Fruit fly (Drosophila melanogaster) whole organism, pupa: ENCODE measurements around the gene Nepl17.

Source experiments
- CG10348 ChIP-seq: fragments of 200-800 bp; sonication (Bioruptor generic); IDR thresholded peaks from 2 replicates; pipeline ENCODE4 v1.3.6; 2022; ENCODE audit warnings: missing biosample characterization, missing genetic modification characterization
- CG12605 ChIP-seq: fragments of 200-800 bp; sonication (Bioruptor generic); IDR thresholded peaks from 2 replicates; pipeline ENCODE4 v1.3.6; 2022; ENCODE audit warnings: missing biosample characterization, missing genetic modification characterization
- CG13204 ChIP-seq: fragments of 200-800 bp; sonication (Bioruptor generic); optimal IDR thresholded peaks from 2 replicates; lab custom pipeline; 2018; ENCODE audit warnings: missing biosample characterization, mild to moderate bottlenecking, missing genetic modification characterization, moderate library complexity
- CG14655 ChIP-seq: fragments of 200-800 bp; sonication (Bioruptor generic); optimal IDR thresholded peaks from 3 replicates; lab custom pipeline; 2017; ENCODE audit warnings: mild to moderate bottlenecking, missing biosample characterization, missing genetic modification reagents, missing genetic modification characterization
- CG15710 ChIP-seq: fragments of 200-800 bp; sonication (Bioruptor generic); optimal IDR thresholded peaks from 2 replicates; lab custom pipeline; 2018; ENCODE audit warnings: missing biosample characterization, mild to moderate bottlenecking, missing genetic modification characterization, moderate library complexity
- CG17806 ChIP-seq: fragments of 200-800 bp; sonication (Bioruptor generic); optimal IDR thresholded peaks from 2 replicates; lab custom pipeline; 2018; ENCODE audit warnings: missing biosample characterization, mild to moderate bottlenecking, missing genetic modification characterization, moderate library complexity
- CG32121 ChIP-seq: fragments of 200-800 bp; sonication (Bioruptor generic); IDR thresholded peaks from 2 replicates; pipeline ENCODE4 v1.3.6; 2022; ENCODE audit warnings: missing biosample characterization, missing genetic modification characterization
- CG34367 ChIP-seq: fragments of 200-800 bp; sonication (Bioruptor generic); optimal IDR thresholded peaks from 2 replicates; lab custom pipeline; 2018; ENCODE audit warnings: missing biosample characterization, mild to moderate bottlenecking, missing genetic modification characterization
- CG4496 ChIP-seq: fragments of 200-800 bp; sonication (Bioruptor generic); IDR thresholded peaks from 3 replicates; pipeline ENCODE4 v1.3.6; 2022; ENCODE audit warnings: missing biosample characterization, missing genetic modification characterization
- CG8159 ChIP-seq: fragments of 200-800 bp; sonication (Bioruptor generic); optimal IDR thresholded peaks from 3 replicates; lab custom pipeline; 2018; ENCODE audit warnings: missing biosample characterization, mild to moderate bottlenecking, missing genetic modification characterization, moderate library complexity
- CG8301 ChIP-seq: fragments of 200-800 bp; sonication (Bioruptor generic); optimal IDR thresholded peaks from 2 replicates; lab custom pipeline; 2018; ENCODE audit warnings: missing biosample characterization, mild to moderate bottlenecking, missing genetic modification characterization
- CG9948 ChIP-seq: fragments of 200-800 bp; sonication (Bioruptor generic); optimal IDR thresholded peaks from 2 replicates; lab custom pipeline; 2018; ENCODE audit warnings: missing biosample characterization, mild to moderate bottlenecking, missing genetic modification characterization, moderate library complexity
- D1 ChIP-seq: fragments of 200-800 bp; sonication (Bioruptor generic); optimal IDR thresholded peaks from 2 replicates; lab custom pipeline; 2018; ENCODE audit warnings: missing biosample characterization, mild to moderate bottlenecking, missing genetic modification characterization, moderate library complexity
- EcR ChIP-seq: fragments of 200-800 bp; sonication (Bioruptor generic); optimal IDR thresholded peaks from 3 replicates; lab custom pipeline; 2019; ENCODE audit warnings: missing biosample characterization, missing genetic modification characterization, mild to moderate bottlenecking, moderate library complexity, missing genetic modification reagents
- Ets98B ChIP-seq: fragments of 200-800 bp; sonication (Bioruptor generic); IDR thresholded peaks from 2 replicates; pipeline ENCODE4 v1.3.6; 2022; ENCODE audit warnings: missing biosample characterization, missing genetic modification characterization
- Pif1A ChIP-seq: fragments of 200-800 bp; sonication (Bioruptor generic); optimal IDR thresholded peaks from 3 replicates; lab custom pipeline; 2016; ENCODE audit warnings: missing biosample characterization, missing genetic modification characterization
- Pif1B ChIP-seq: fragments of 200-800 bp; sonication (Bioruptor generic); optimal IDR thresholded peaks from 3 replicates; lab custom pipeline; 2016; ENCODE audit warnings: missing biosample characterization, missing genetic modification characterization
- Snoo ChIP-seq: fragments of 200-800 bp; sonication (Bioruptor generic); optimal IDR thresholded peaks from 3 replicates; lab custom pipeline; 2017; ENCODE audit warnings: missing biosample characterization, mild to moderate bottlenecking, missing genetic modification characterization, inconsistent platforms
- fd96Ca ChIP-seq: fragments of 200-800 bp; sonication (Bioruptor generic); IDR thresholded peaks from 3 replicates; pipeline ENCODE4 v1.3.6; 2022; ENCODE audit warnings: missing biosample characterization, missing genetic modification characterization
- gl ChIP-seq: fragments of 200-800 bp; sonication (Bioruptor generic); optimal IDR thresholded peaks from 2 replicates; lab custom pipeline; 2018; ENCODE audit warnings: missing biosample characterization, mild to moderate bottlenecking, missing genetic modification characterization
- rn ChIP-seq: fragments of 200-800 bp; sonication (Bioruptor generic); IDR thresholded peaks from 2 replicates; pipeline ENCODE4 v1.3.6; 2022; ENCODE audit warnings: missing biosample characterization, missing genetic modification characterization

Gene Nepl17

dm6 chr3R:28904174-28904573 lies 31.5 kb downstream of the Nepl17 start:
- peak; percentile 64 for TF ChIP-seq CG14655 (GFP tag; lab: Kevin White, UChicago)
- no peak for TF ChIP-seq CG8159
- TF ChIP-seq CG4496 (GFP tag; lab: Robert Waterston, UW) = 0 out of 3 replicates have a peak, but pooled peaks have one; percentile 30
- TF ChIP-seq CG8301 (tag; lab: Kevin White, UChicago) = peak; percentile 62
- TF ChIP-seq Pif1A = peak; percentile 22
- TF ChIP-seq CG34367 (tag; lab: Kevin White, UChicago) = no peak
- TF ChIP-seq Ets98B (GFP tag; lab: Robert Waterston, UW) = 0 out of 2 replicates have a peak, but pooled peaks have one; percentile 23
- TF ChIP-seq Snoo (tag; lab: Kevin White, UChicago) = no peak

dm6 chr3R:28904816-28905435 lies 32.2 kb downstream of the Nepl17 start:
- no peak for TF ChIP-seq CG34367 (tag; lab: Kevin White, UChicago)
- no peak for TF ChIP-seq gl
- TF ChIP-seq CG17806 (tag; lab: Kevin White, UChicago) = no peak
- peak; percentile 89 for TF ChIP-seq fd96Ca (GFP tag; lab: Robert Waterston, UW)
- TF ChIP-seq Pif1A = peak; percentile 11
- TF ChIP-seq CG14655 (GFP tag; lab: Kevin White, UChicago) = peak; percentile 52
- no peak for TF ChIP-seq Pif1B (GFP tag; lab: Kevin White, UChicago)
- TF ChIP-seq CG13204 (GFP tag; lab: Kevin White, UChicago) = no peak
- TF ChIP-seq CG8301 (tag; lab: Kevin White, UChicago) = peak; percentile 50
- TF ChIP-seq CG8159 = no peak
- TF ChIP-seq D1 (tag; lab: Kevin White, UChicago) = no peak
- peak; percentile 76; the same call in 2 of the 3 replicates for TF ChIP-seq CG4496 (GFP tag; lab: Robert Waterston, UW)
- no peak for TF ChIP-seq CG9948 (tag; lab: Kevin White, UChicago)
- TF ChIP-seq CG10348 = no peak
- TF ChIP-seq CG15710 (tag; lab: Kevin White, UChicago) = no peak
- TF ChIP-seq Snoo (tag; lab: Kevin White, UChicago) = no peak
- no peak for TF ChIP-seq EcR (GFP tag; lab: Kevin White, UChicago)
- TF ChIP-seq CG12605 = peak; percentile 66
- peak; percentile 51; the same call in 1 of the 2 replicates for TF ChIP-seq rn (GFP tag; lab: Robert Waterston, UW)
- TF ChIP-seq CG32121 = peak; percentile 77
- TF ChIP-seq Ets98B (GFP tag; lab: Robert Waterston, UW) = peak; percentile 80
- TF ChIP-seq, all 21 proteins: peak for 9

- TF ChIP-seq CG15710 (tag; lab: Kevin White, UChicago) = peak; percentile 8
- TF ChIP-seq CG12605 = peak; percentile 43; the same call in 1 of the 2 replicates
- TF ChIP-seq CG34367 (tag; lab: Kevin White, UChicago) = no peak
- peak; percentile 89 for TF ChIP-seq fd96Ca (GFP tag; lab: Robert Waterston, UW)
- peak; percentile 86 for TF ChIP-seq CG32121
- TF ChIP-seq Pif1B (GFP tag; lab: Kevin White, UChicago) = peak; percentile 62
- TF ChIP-seq Snoo (tag; lab: Kevin White, UChicago) = no peak
- peak; percentile 86 for TF ChIP-seq Ets98B (GFP tag; lab: Robert Waterston, UW)
- no peak for TF ChIP-seq D1 (tag; lab: Kevin White, UChicago)
- no peak for TF ChIP-seq CG10348
- TF ChIP-seq rn (GFP tag; lab: Robert Waterston, UW) = no peak
- no peak for TF ChIP-seq CG13204 (GFP tag; lab: Kevin White, UChicago)
- TF ChIP-seq CG8301 (tag; lab: Kevin White, UChicago) = peak; percentile 74
- TF ChIP-seq CG4496 (GFP tag; lab: Robert Waterston, UW) = peak; percentile 88
- peak; percentile 65 for TF ChIP-seq Pif1A
- peak; percentile 79 for TF ChIP-seq CG14655 (GFP tag; lab: Kevin White, UChicago)
- peak; percentile 46 for TF ChIP-seq CG17806 (tag; lab: Kevin White, UChicago)
- peak; percentile 33 for TF ChIP-seq CG9948 (tag; lab: Kevin White, UChicago)
- TF ChIP-seq gl = no peak
- no peak for TF ChIP-seq EcR (GFP tag; lab: Kevin White, UChicago)
- peak; percentile 24 for TF ChIP-seq CG8159
Observed at dm6 chr3R:28911758-28912157, 39.1 kb downstream of the Nepl17 start.

- TF ChIP-seq CG34367 (tag; lab: Kevin White, UChicago) = no peak
- no peak for TF ChIP-seq D1 (tag; lab: Kevin White, UChicago)
- no peak for TF ChIP-seq CG10348
- peak; percentile 53 for TF ChIP-seq gl
- TF ChIP-seq CG13204 (GFP tag; lab: Kevin White, UChicago) = no peak
- no peak for TF ChIP-seq CG9948 (tag; lab: Kevin White, UChicago)
- no peak for TF ChIP-seq rn (GFP tag; lab: Robert Waterston, UW)
- no peak for TF ChIP-seq CG12605
- no peak for TF ChIP-seq Ets98B (GFP tag; lab: Robert Waterston, UW)
- no peak for TF ChIP-seq CG15710 (tag; lab: Kevin White, UChicago)
- TF ChIP-seq Pif1A = peak; percentile 1
- TF ChIP-seq CG4496 (GFP tag; lab: Robert Waterston, UW) = no peak
- peak; percentile 39 for TF ChIP-seq CG8301 (tag; lab: Kevin White, UChicago)
- peak; percentile 30; the same call in 1 of the 2 replicates for TF ChIP-seq CG32121
- TF ChIP-seq EcR (GFP tag; lab: Kevin White, UChicago) = no peak
- TF ChIP-seq CG17806 (tag; lab: Kevin White, UChicago) = no peak
- no peak for TF ChIP-seq Pif1B (GFP tag; lab: Kevin White, UChicago)
- 0 out of 3 replicates have a peak, but pooled peaks have one; percentile 21 for TF ChIP-seq fd96Ca (GFP tag; lab: Robert Waterston, UW)
- no peak for TF ChIP-seq Snoo (tag; lab: Kevin White, UChicago)
- peak; percentile 27 for TF ChIP-seq CG14655 (GFP tag; lab: Kevin White, UChicago)
- TF ChIP-seq CG8159 = no peak
Observed at dm6 chr3R:28913039-28913438, 40.3 kb downstream of the Nepl17 start.
